Fruit fly (Drosophila melanogaster): Measurements from ENCODE around the gene CG6106.

dm6 chrX:18368644-18368998 is 9.9 kb downstream of the CG6106 start:
- TF ChIP-seq CG4496 (GFP tag; IDR thresholded peaks at IDR 0.05), result peak; percentile 42; the same call in 1 of the 3 replicates
- TF ChIP-seq fd96Ca (GFP tag; IDR thresholded peaks at IDR 0.05), result 0 out of 3 replicates have a peak, but pooled peaks have one; percentile 21
- TF ChIP-seq CG34367 (tag; optimal IDR thresholded peaks at IDR 0.05), result no peak
- TF ChIP-seq EcR (GFP tag; optimal IDR thresholded peaks at IDR 0.05), result no peak
- TF ChIP-seq CG10348 (GFP tag; IDR thresholded peaks at IDR 0.05), result no peak
- no peak for TF ChIP-seq Snoo (tag; optimal IDR thresholded peaks at IDR 0.05)
- no peak for TF ChIP-seq CG15710 (tag; optimal IDR thresholded peaks at IDR 0.05)
- peak; percentile 11 for TF ChIP-seq CG13204 (GFP tag; optimal IDR thresholded peaks at IDR 0.05)
- TF ChIP-seq gl (tag; optimal IDR thresholded peaks at IDR 0.05), result no peak
- TF ChIP-seq Pif1B (GFP tag; optimal IDR thresholded peaks at IDR 0.05), result no peak
- TF ChIP-seq CG9948 (tag; optimal IDR thresholded peaks at IDR 0.05), result no peak

Measured in whole organism, pupa.